Fruit fly (Drosophila melanogaster): Measurements from ENCODE around the gene Drsl6.

Drsl6 gene

DNA sequence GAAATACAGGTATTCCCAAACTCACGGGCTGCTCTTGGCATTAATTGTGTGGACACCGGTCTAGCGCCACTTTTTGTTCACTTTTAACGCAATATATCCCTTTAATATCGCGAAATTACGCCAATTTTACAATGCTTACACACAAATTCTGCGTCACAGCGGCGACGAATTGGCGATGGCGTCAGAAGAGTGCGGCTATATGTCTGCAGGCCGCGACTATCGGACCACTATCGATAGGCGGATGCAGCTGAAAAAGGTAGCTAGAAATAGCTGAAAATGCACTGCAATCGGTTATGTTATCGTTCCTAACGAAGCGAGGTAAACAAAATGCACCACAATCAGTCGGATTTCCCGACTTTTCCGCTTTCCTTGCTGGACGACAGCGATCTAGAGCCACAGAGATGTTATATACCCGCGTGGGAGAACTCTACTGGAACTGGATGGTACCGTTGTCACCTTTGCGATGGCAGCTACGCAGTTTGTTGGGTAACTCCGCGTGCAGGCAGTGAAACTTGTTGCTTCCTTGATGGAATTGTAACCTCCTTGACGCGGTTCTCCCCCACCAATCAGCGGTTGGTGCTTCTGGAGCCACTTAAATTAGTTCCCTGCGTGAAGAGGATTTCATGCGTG lies 37.9 kb upstream of the Drsl6 start, which contains the start of the genes Ythdc1 and CG12010:
Gene Ythdc1 (minus strand): TSS at position 177 of the 630 bp plus-strand sequence.
Gene CG12010 (plus strand): TSS at position 289 of the 630 bp plus-strand sequence.
- no peak for TF ChIP-seq ttk (optimal IDR thresholded peaks at IDR 0.05)
- TF ChIP-seq Myc (optimal IDR thresholded peaks at IDR 0.05): no peak
- peak; percentile 75 for TF ChIP-seq insv (optimal IDR thresholded peaks at IDR 0.05)
- no peak for TF ChIP-seq psq (optimal IDR thresholded peaks at IDR 0.05)
- peak; percentile 70 for TF ChIP-seq h (optimal IDR thresholded peaks at IDR 0.05)
- no peak for TF ChIP-seq Sin3A (optimal IDR thresholded peaks at IDR 0.05)

DNA sequence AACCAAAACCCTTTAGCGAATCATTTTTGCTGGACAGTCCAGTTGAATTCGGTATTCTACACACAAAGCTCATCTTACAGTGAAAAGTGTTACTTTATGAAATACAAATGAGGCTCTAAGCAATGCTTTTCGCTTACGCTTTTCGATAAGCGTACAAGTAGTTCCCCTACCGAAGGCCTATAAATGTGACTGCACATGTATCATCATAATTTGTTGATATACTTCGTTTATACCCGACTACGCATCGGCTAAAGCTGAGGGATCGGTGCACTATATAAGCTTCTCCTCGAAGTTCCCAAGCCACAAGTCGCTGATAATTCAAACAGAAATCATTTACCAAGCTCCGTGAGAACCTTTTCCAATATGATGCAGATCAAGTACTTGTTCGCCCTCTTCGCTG lies 33.0 kb upstream of the Drsl6 start, which contains the start of gene Drs:
Gene Drs (plus strand): TSS at position 301 of the 400 bp plus-strand sequence.
- TF ChIP-seq Sin3A (optimal IDR thresholded peaks at IDR 0.05): no peak
- TF ChIP-seq insv (optimal IDR thresholded peaks at IDR 0.05): no peak
- no peak for TF ChIP-seq h (optimal IDR thresholded peaks at IDR 0.05)
- no peak for TF ChIP-seq Myc (optimal IDR thresholded peaks at IDR 0.05)
- TF ChIP-seq ttk (optimal IDR thresholded peaks at IDR 0.05): no peak
- no peak for TF ChIP-seq psq (optimal IDR thresholded peaks at IDR 0.05)

DNA sequence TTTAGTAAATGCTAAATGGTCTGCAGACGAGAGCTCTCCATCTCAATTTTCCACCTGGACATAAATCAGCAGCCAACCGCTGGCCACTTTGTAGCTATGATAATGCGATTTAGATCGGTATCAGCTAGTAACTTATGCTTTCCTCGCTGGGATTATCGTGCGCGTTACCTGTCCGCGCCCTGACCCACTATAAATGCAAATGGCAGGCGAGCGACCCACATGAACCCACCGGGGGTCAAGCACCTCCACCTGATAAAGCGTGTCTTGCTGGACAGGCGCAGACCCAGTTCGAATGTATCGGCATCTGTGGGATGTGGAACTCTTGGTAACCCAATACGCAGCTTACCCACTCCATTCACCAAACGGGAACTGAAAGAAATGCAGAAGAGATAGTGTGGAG lies 17.1 kb upstream of the Drsl6 start:
- TF ChIP-seq Sin3A (optimal IDR thresholded peaks at IDR 0.05) (no peak), ttk (optimal IDR thresholded peaks at IDR 0.05) (no peak), Myc (optimal IDR thresholded peaks at IDR 0.05) (no peak), h (optimal IDR thresholded peaks at IDR 0.05) (no peak), psq (optimal IDR thresholded peaks at IDR 0.05) (no peak), insv (optimal IDR thresholded peaks at IDR 0.05) (no peak)

DNA sequence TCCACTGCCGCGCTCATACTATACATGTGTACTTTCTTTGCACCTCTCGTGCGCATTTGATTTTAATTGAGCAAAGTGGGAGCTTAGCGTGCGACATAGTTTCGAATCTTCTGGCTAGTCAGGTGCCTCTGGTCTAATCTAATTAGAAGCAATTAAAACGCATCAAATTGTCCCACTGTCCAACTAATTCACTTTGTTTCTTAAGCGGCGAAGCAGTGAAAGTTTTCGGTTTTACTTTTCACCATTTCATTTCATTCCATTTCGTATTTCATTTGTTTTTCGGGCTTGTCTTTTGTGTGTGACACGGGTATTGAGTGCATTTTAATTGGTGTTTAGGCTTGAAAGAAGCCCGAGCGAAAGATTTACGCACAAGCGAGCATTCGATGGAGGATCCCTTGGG lies 16.3 kb upstream of the Drsl6 start:
- TF ChIP-seq ttk (optimal IDR thresholded peaks at IDR 0.05) (no peak), h (optimal IDR thresholded peaks at IDR 0.05) (no peak), Sin3A (optimal IDR thresholded peaks at IDR 0.05) (no peak), insv (optimal IDR thresholded peaks at IDR 0.05) (no peak), Myc (optimal IDR thresholded peaks at IDR 0.05) (no peak), psq (optimal IDR thresholded peaks at IDR 0.05) (no peak)

DNA sequence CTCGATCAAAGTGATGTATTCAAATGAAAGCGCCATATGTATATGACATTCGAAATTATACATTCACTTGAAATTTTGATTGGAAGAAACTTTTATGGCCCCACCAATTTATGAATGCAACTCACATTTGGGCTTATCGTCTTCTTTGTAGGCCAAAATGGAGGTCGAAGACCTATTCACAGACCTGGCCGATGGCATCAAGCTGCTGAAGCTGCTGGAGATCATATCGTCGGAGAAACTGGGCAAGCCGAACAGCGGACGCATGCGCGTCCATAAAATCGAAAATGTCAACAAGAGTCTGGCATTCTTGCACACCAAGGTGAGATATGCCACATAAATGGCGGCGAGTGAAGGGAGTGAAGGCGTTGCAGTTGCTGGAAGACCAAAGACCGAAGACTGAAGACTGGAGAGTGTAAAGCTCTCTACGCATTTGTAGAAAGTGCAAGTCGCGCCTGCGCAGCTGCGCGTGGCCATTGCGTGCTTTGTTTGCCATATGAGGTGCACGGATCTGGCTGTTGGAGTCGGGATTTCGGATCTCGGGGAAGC lies 15.7 kb upstream of the Drsl6 start:
- TF ChIP-seq psq (optimal IDR thresholded peaks at IDR 0.05): no peak
- no peak for TF ChIP-seq h (optimal IDR thresholded peaks at IDR 0.05)
- no peak for TF ChIP-seq Sin3A (optimal IDR thresholded peaks at IDR 0.05)
- TF ChIP-seq insv (optimal IDR thresholded peaks at IDR 0.05): no peak
- TF ChIP-seq Myc (optimal IDR thresholded peaks at IDR 0.05): no peak
- no peak for TF ChIP-seq ttk (optimal IDR thresholded peaks at IDR 0.05)

DNA sequence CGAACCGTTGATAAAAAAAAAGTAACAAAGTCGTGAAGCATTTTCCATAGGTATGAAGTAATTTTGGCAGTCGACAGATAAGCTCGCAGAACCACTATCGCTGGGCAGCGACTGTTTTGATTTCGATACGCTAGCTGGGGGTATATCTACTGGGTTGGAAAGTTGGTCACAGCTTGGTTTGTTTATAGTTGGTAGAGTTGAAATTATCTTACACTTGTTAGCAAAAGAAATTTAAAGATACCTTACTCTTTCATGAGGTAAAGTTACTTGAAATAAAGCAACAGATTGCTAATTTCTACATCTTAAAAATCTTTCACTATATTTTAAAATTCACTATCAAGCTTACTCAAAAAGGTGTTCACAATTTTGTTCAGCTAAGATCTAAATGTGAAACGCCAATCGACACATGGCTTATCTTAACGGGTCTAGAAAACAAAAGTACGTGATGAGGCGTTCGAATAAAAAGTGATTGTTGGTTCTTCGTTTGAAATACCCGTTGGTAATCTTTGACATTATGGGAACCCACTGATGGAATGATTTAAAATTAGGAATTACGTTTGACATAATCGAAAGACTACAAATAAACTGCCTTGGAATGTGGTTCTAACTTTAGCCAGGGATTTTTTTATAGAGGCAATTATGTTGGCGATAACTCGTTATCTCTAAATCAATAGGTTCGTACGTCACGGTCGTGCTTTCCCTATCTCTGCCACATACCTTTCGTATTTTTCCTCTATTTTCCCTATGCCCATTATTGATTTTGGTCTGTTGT lies 14.5 kb upstream of the Drsl6 start:
- no peak for TF ChIP-seq insv (optimal IDR thresholded peaks at IDR 0.05)
- TF ChIP-seq h (optimal IDR thresholded peaks at IDR 0.05): no peak
- no peak for TF ChIP-seq ttk (optimal IDR thresholded peaks at IDR 0.05)
- TF ChIP-seq Sin3A (optimal IDR thresholded peaks at IDR 0.05): no peak
- TF ChIP-seq psq (optimal IDR thresholded peaks at IDR 0.05): no peak
- TF ChIP-seq Myc (optimal IDR thresholded peaks at IDR 0.05): no peak

DNA sequence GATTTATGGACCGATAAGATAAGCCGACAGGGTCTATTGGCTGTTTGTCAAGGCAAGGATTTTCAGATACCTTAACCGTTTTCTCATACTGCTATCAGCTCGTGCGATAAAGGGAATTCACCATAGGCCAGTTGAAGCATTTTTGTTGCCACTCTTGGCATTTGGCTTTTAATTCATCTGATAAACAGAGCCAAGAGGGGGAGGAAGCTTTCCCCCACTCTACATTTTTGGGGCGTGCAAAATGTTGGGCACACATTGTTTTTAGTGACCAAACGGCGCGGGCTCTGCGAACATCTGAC lies 13.6 kb upstream of the Drsl6 start:
- TF ChIP-seq Myc (optimal IDR thresholded peaks at IDR 0.05) (no peak), psq (optimal IDR thresholded peaks at IDR 0.05) (no peak), ttk (optimal IDR thresholded peaks at IDR 0.05) (no peak)

DNA sequence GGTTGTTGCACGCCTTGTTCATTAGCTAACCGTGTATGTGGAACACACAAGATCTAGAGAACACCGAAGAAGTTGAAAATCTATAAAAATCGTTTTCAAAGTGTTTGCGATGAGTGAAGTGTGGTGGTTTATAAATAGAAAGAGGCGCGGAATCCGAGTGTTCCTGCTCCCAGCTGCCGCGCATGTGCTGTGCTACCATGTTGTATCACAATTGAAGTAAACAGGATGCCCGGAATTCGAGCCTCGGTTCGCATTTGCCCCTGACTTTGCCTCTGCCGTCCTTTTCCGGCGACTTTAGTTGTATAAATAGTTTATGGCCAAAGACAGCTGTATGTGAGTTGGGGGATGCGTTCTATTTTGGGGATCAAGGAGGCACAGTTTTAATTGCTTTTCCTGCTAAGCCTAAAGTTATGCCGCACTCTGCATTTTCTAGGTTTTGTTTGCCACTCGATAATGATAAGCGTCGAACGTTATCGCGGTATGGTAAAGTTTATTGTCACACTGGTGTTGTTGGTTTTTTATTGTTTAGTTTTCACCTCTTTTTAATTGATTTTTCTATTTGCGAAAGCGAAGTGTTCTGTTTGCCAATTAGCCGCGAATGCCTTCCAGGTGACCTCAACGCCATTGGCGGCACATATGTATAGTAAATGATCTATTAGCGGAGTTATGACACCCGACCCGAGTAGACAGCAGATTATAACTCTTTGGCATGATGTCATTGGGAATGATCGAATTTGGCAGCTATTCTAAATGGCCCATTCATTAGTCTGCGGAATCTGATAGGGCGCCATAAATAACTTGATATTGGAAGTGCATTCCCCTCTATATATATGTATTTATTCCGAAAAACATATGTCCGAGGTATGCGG lies 13.0 kb upstream of the Drsl6 start:
- TF ChIP-seq insv (optimal IDR thresholded peaks at IDR 0.05): no peak
- TF ChIP-seq Myc (optimal IDR thresholded peaks at IDR 0.05): no peak

DNA sequence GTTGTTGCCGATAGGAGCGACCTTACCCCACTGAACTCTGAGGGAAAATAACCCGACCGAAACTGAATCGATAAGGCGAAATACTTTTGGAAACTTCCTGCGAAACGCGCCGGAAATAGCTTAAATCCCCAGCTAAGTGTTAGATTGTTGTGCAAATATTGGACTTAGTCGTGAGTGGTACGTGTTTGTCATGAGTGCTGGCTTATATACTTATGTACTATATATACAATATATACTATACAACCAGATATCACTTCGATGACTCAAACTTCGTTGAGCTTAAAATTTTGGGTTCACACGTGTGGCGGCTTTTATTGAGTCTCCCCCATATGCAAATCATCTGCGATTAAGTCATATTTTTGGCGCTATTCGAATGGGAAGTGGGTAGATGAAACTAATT lies 10.1 kb upstream of the Drsl6 start:
- no peak for TF ChIP-seq psq (optimal IDR thresholded peaks at IDR 0.05)
- no peak for TF ChIP-seq Myc (optimal IDR thresholded peaks at IDR 0.05)
- TF ChIP-seq Sin3A (optimal IDR thresholded peaks at IDR 0.05): no peak
- no peak for TF ChIP-seq h (optimal IDR thresholded peaks at IDR 0.05)
- TF ChIP-seq ttk (optimal IDR thresholded peaks at IDR 0.05): no peak
- TF ChIP-seq insv (optimal IDR thresholded peaks at IDR 0.05): no peak

DNA sequence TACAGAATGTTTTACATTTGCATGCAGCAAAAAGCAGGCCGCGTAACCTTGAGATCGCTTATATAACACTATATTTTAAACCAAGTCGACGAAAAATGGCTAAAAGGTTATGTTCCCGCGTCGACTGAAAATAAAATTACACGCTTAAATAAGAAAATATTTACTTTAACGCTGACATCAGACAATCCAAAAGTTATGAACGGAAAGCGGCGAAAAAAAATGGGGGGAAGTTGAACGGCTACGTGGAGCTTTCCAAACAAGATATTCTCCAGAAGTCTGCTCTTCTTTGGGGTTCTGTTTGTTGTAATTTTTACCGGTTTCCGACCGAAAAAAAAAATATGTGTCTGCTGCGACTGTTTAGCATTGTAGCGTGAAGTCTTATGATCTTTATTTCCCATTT lies 8.3 kb upstream of the Drsl6 start:
- TF ChIP-seq ttk (optimal IDR thresholded peaks at IDR 0.05) (no peak), psq (optimal IDR thresholded peaks at IDR 0.05) (no peak), insv (optimal IDR thresholded peaks at IDR 0.05) (no peak), h (optimal IDR thresholded peaks at IDR 0.05) (no peak), Sin3A (optimal IDR thresholded peaks at IDR 0.05) (no peak), Myc (optimal IDR thresholded peaks at IDR 0.05) (no peak)

DNA sequence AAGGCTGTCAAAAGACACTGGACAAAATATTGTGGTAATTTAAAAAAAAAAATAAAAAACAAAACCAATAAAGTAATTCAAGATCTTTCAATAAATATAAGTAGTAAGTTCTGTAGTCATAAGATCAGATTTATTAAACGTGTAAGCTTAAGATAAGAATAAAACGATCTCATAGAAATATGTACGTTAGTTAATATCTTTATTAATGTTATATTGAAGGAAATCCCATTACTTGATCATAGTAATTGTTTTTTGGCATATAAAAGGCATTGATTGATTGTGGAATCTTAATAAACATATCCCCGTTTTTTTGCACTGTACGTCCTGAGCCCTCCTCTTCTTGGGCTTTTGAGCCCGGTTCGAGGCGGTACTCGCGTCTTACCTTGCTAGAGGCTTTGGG lies 7.0 kb upstream of the Drsl6 start:
- TF ChIP-seq psq (optimal IDR thresholded peaks at IDR 0.05) (no peak), ttk (optimal IDR thresholded peaks at IDR 0.05) (no peak), Myc (optimal IDR thresholded peaks at IDR 0.05) (no peak), insv (optimal IDR thresholded peaks at IDR 0.05) (no peak), Sin3A (optimal IDR thresholded peaks at IDR 0.05) (no peak), h (optimal IDR thresholded peaks at IDR 0.05) (no peak)

Measured in Kc167 (cell line).